Fruit fly (Drosophila melanogaster): ENCODE measurements around the gene boss.

DNA sequence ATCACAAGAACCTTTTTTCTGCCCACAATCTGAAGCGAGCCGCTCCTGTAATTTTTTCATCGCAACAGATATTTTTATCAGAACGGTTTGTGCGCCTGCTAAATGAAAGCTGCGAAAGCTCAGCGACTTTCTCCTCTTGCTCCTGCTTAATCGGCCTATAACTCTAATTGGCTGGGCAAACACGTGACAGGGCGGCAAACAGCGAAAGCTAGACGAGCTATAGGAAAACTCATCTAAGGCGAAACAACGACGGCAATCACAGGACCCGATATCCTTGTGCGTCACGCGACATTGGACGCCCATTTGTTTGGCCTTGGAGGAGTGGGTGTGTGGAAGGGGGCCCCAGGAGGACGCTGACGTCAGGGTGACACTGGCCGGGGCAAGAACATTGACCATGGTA is 5.2 kb downstream of the boss start:
- TF ChIP-seq CTCF (optimal IDR thresholded peaks at IDR 0.05): no peak
- TF ChIP-seq CG8478 (optimal IDR thresholded peaks at IDR 0.05): no peak
